Worm (Caenorhabditis elegans) whole organism, L3 larva: ENCODE measurements around the gene K12H6.8.

Source experiments
- ZK546.5 ChIP-seq: sonication (generic microtip); optimal IDR thresholded peaks from 2 replicates; lab custom pipeline; 2017; ENCODE audit warnings: missing biosample characterization, missing genetic modification characterization
- aly-2 ChIP-seq: fragments of 150-350 bp; optimal IDR thresholded peaks from 2 replicates; lab custom pipeline; 2014; ENCODE audit warnings: missing biosample characterization, missing genetic modification characterization
- ama-1 ChIP-seq: fragments of 150-350 bp; optimal IDR thresholded peaks from 2 replicates; lab custom pipeline; 2018
- ceh-82 ChIP-seq: fragments of 150-350 bp; optimal IDR thresholded peaks from 2 replicates; lab custom pipeline; 2014; ENCODE audit warnings: missing biosample characterization, missing genetic modification characterization
- ceh-9 ChIP-seq: sonication (generic microtip); optimal IDR thresholded peaks from 2 replicates; lab custom pipeline; 2018; ENCODE audit warnings: missing biosample characterization, missing genetic modification characterization
- daf-12 ChIP-seq: fragments of 150-350 bp; optimal IDR thresholded peaks from 2 replicates; lab custom pipeline; 2014; ENCODE audit warnings: missing biosample characterization, missing genetic modification reagents, missing genetic modification characterization
- egl-5 ChIP-seq: fragments of 150-350 bp; optimal IDR thresholded peaks from 2 replicates; lab custom pipeline; 2017; ENCODE audit warnings: missing biosample characterization, missing genetic modification reagents, missing genetic modification characterization, inconsistent platforms
- elt-1 ChIP-seq: fragments of 150-350 bp; optimal IDR thresholded peaks from 2 replicates; lab custom pipeline; 2014; ENCODE audit warnings: missing biosample characterization, missing genetic modification characterization
- elt-2 ChIP-seq: sonication (generic microtip); optimal IDR thresholded peaks from 2 replicates; lab custom pipeline; 2016; ENCODE audit warnings: missing genetic modification reagents, mild to moderate bottlenecking, missing genetic modification characterization, missing compliant biosample characterization
- elt-3 ChIP-seq, 3 experiments: fragments of 150-350 bp in 1 of 3; sonication (generic microtip) in 2 of 3; optimal IDR thresholded peaks; 2 replicates in 2 of 3; 4 replicates in 1 of 3; lab custom pipeline; 2014 to 2017; ENCODE audit warnings: missing biosample characterization in 3 of 3, missing genetic modification characterization in 3 of 3
- eor-1 ChIP-seq, 2 experiments: fragments of 150-350 bp; optimal IDR thresholded peaks; 2 replicates each; lab custom pipeline; 2014 to 2018; ENCODE audit warnings: missing biosample characterization in 2 of 2, missing genetic modification characterization in 2 of 2
- fkh-10 ChIP-seq: sonication (generic microtip); optimal IDR thresholded peaks from 2 replicates; lab custom pipeline; 2017; ENCODE audit warnings: missing biosample characterization, missing genetic modification reagents, missing genetic modification characterization
- fkh-2 ChIP-seq: fragments of 150-350 bp; optimal IDR thresholded peaks from 2 replicates; lab custom pipeline; 2014; ENCODE audit warnings: missing biosample characterization, missing genetic modification reagents, missing genetic modification characterization
- fos-1 ChIP-seq: fragments of 150-350 bp; optimal IDR thresholded peaks from 2 replicates; lab custom pipeline; 2014; ENCODE audit warnings: missing biosample characterization, missing genetic modification characterization
- hmg-11 ChIP-seq: sonication (generic microtip); optimal IDR thresholded peaks from 2 replicates; lab custom pipeline; 2016; ENCODE audit warnings: missing genetic modification characterization, missing compliant biosample characterization
- lin-15B ChIP-seq: fragments of 150-350 bp; optimal IDR thresholded peaks from 2 replicates; lab custom pipeline; 2014; ENCODE audit warnings: missing biosample characterization, missing genetic modification characterization
- lin-39 ChIP-seq: fragments of 150-350 bp; optimal IDR thresholded peaks from 2 replicates; lab custom pipeline; 2018; ENCODE audit warnings: missing biosample characterization, missing genetic modification reagents, missing genetic modification characterization
- lsy-12 ChIP-seq: sonication (generic microtip); optimal IDR thresholded peaks from 2 replicates; lab custom pipeline; 2016; ENCODE audit warnings: mild to moderate bottlenecking, missing genetic modification characterization, missing compliant biosample characterization
- mdl-1 ChIP-seq: fragments of 150-350 bp; optimal IDR thresholded peaks from 2 replicates; lab custom pipeline; 2014; ENCODE audit warnings: missing biosample characterization, missing genetic modification characterization
- nhr-11 ChIP-seq: fragments of 150-350 bp; optimal IDR thresholded peaks from 2 replicates; lab custom pipeline; 2014; ENCODE audit warnings: missing biosample characterization, missing genetic modification characterization
- nhr-23 ChIP-seq: fragments of 150-350 bp; optimal IDR thresholded peaks from 2 replicates; lab custom pipeline; 2014; ENCODE audit warnings: missing biosample characterization, missing genetic modification reagents, missing genetic modification characterization
- nhr-237 ChIP-seq: fragments of 150-350 bp; optimal IDR thresholded peaks from 2 replicates; lab custom pipeline; 2014; ENCODE audit warnings: missing biosample characterization, missing genetic modification characterization
- nhr-25 ChIP-seq: sonication (generic microtip); optimal IDR thresholded peaks from 2 replicates; lab custom pipeline; 2017; ENCODE audit warnings: missing biosample characterization, missing genetic modification characterization
- nhr-28 ChIP-seq: fragments of 150-350 bp; optimal IDR thresholded peaks from 2 replicates; lab custom pipeline; 2014; ENCODE audit warnings: missing biosample characterization, missing genetic modification characterization
- nhr-43 ChIP-seq: sonication (generic microtip); optimal IDR thresholded peaks from 2 replicates; lab custom pipeline; 2016; ENCODE audit warnings: mild to moderate bottlenecking, missing genetic modification characterization, missing compliant biosample characterization; ENCODE audit not compliant: poor library complexity, severe bottlenecking
- nhr-67 ChIP-seq: fragments of 150-350 bp; optimal IDR thresholded peaks from 2 replicates; lab custom pipeline; 2014; ENCODE audit warnings: missing biosample characterization, missing genetic modification characterization
- nhr-76 ChIP-seq: fragments of 150-350 bp; sonication (generic microtip); optimal IDR thresholded peaks from 5 replicates; lab custom pipeline; 2014; ENCODE audit warnings: missing biosample characterization, missing genetic modification characterization
- nhr-77 ChIP-seq: fragments of 150-350 bp; optimal IDR thresholded peaks from 2 replicates; lab custom pipeline; 2014; ENCODE audit warnings: missing biosample characterization, missing genetic modification characterization
- pha-4 ChIP-seq: fragments of 150-350 bp; optimal IDR thresholded peaks from 2 replicates; lab custom pipeline; 2014; ENCODE audit warnings: missing biosample characterization, missing genetic modification reagents, missing genetic modification characterization
- sea-2 ChIP-seq: fragments of 150-350 bp; sonication (generic microtip); optimal IDR thresholded peaks from 4 replicates; lab custom pipeline; 2014; ENCODE audit warnings: missing biosample characterization, missing genetic modification reagents, missing genetic modification characterization
- skn-1 ChIP-seq: fragments of 150-350 bp; optimal IDR thresholded peaks from 2 replicates; lab custom pipeline; 2014; ENCODE audit warnings: missing biosample characterization, missing genetic modification characterization
- snpc-4 ChIP-seq: fragments of 150-350 bp; optimal IDR thresholded peaks from 2 replicates; lab custom pipeline; 2014; ENCODE audit warnings: missing biosample characterization, missing genetic modification characterization
- tbx-2 ChIP-seq: sonication (generic microtip); optimal IDR thresholded peaks from 2 replicates; lab custom pipeline; 2016; ENCODE audit warnings: mild to moderate bottlenecking, missing genetic modification characterization, missing compliant biosample characterization
- unc-39 ChIP-seq: sonication (generic microtip); optimal IDR thresholded peaks from 4 replicates; lab custom pipeline; 2017; ENCODE audit warnings: missing biosample characterization, missing genetic modification characterization
- zag-1 ChIP-seq: fragments of 150-350 bp; optimal IDR thresholded peaks from 2 replicates; lab custom pipeline; 2014; ENCODE audit warnings: missing biosample characterization, missing genetic modification characterization
- ztf-11 ChIP-seq: fragments of 150-350 bp; optimal IDR thresholded peaks from 2 replicates; lab custom pipeline; 2014; ENCODE audit warnings: missing biosample characterization, missing genetic modification characterization
- ztf-4 ChIP-seq: fragments of 150-350 bp; optimal IDR thresholded peaks from 2 replicates; lab custom pipeline; 2014; ENCODE audit warnings: missing biosample characterization, missing genetic modification characterization

Gene K12H6.8

DNA sequence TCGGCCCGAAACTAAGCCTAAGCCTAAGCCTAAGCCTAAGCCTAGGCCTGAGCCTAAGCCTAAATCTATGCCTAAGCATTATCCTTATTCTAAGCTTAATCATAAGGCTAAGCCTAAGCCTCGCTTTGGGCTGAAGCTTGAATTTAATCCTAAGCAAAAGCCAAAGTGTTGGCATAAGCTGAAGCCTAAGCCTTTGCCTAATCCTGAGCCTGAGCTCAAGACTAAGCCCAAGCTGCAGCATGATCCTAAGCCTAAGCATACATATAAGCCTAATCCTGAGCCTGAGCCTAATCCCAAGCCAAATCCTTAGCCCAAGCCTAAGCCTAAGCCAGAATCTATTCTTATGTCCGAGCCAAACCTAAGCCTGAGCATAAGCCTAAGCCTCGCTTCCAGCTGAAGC is 18.9 kb downstream of the K12H6.8 start:
- TF ChIP-seq ceh-9 (tag; lab: Kevin White, UChicago) (no peak), egl-5 (tag; lab: Kevin White, UChicago) (no peak), fos-1 (tag; lab: Kevin White, UChicago) (no peak), tbx-2 (tag; lab: Kevin White, UChicago) (no peak), nhr-43 (tag; lab: Kevin White, UChicago) (no peak), ZK546.5 (tag; lab: Kevin White, UChicago) (no peak), pha-4 (tag; lab: Kevin White, UChicago) (no peak), elt-3 (tag; optimal IDR thresholded peaks at IDR 0.05; lab: Kevin White, UChicago) (no peak)

DNA sequence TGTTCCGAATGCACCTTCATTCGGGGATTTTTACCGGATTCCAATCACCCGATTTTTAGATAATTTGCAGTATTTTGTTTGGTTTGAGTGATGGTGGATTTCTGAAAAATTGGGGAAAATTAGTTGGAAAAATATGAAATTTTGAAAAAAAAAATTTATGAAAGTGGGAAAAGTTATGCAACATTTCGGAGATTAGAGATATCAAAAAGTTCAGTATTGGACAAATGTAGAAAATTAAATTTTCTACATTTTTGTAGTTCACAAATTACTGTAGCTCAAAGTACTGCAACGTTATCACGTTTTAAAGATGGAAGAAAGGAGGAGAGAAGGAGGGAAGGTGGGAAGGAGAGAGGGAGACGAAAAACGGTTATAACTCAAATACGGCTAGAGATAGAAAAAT is 24.8 kb downstream of the K12H6.8 start, which contains the start of gene ptc-3:
TSS of gene ptc-3 (minus strand) at position 101 of the 400 bp plus-strand sequence.
- TF ChIP-seq lin-15B (tag; lab: Kevin White, UChicago) (no peak), nhr-67 (tag; lab: Kevin White, UChicago) (no peak), unc-39 (tag; lab: Kevin White, UChicago) (no peak), lsy-12 (tag; lab: Kevin White, UChicago) (no peak), ceh-9 (tag; lab: Kevin White, UChicago) (no peak), nhr-28 (no peak), elt-3 (tag; optimal IDR thresholded peaks at IDR 0.05; lab: Kevin White, UChicago) (no peak), nhr-237 (no peak), fkh-2 (tag; lab: Kevin White, UChicago) (no peak), skn-1 (tag; lab: Kevin White, UChicago) (no peak), snpc-4 (no peak), ztf-11 (no peak), mdl-1 (no peak)

DNA sequence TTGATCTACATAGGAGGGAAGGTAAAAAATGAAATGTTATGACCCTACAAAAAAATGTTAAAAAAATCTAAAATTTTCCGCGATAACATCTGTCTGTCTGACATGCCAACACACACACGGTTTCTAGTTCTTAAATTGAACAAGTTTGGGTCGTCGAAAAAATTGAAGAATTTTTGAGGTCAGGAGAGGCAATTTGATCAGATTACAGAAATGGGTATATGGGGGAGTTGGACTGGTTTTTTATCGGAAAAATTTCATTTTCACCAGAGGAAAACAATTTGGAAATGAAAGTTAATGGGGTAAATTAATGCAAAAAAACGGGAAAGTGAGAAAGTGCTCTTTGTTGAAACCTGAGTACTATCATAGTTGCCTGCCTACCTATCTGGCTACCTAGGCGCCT is 26.1 kb downstream of the K12H6.8 start:
- no peak for TF ChIP-seq nhr-237
- peak; percentile 63 for TF ChIP-seq elt-1

DNA sequence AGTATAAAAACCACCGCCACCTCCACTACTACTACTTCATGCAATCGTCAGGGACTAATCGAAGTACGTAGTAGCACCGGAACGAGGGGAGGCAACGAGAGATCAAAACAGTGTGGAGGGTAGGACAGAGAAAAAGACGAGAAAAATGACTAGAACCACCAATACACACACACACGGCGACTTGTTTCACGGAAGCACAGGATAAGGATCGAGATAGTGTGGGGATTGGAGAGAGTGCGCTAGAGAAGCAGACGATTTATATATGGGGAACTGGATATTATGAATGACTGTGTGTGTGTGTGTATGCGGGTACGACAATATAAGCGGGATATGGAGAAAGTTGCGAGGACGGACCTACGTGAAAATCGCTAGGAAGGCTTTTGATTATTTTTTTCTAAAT is 27.1 kb downstream of the K12H6.8 start:
- TF ChIP-seq nhr-11 = no peak
- TF ChIP-seq ztf-11 = no peak
- TF ChIP-seq lin-39 (tag; lab: Kevin White, UChicago) = no peak
- peak; percentile 58 for TF ChIP-seq nhr-43 (tag; lab: Kevin White, UChicago)
- no peak for TF ChIP-seq zag-1 (tag; lab: Kevin White, UChicago)
- TF ChIP-seq nhr-23 (tag; lab: Kevin White, UChicago) = peak; percentile 64
- no peak for TF ChIP-seq sea-2
- TF ChIP-seq egl-5 (tag; lab: Kevin White, UChicago) = no peak
- no peak for TF ChIP-seq snpc-4
- TF ChIP-seq mdl-1 = no peak
- peak; percentile 43 for TF ChIP-seq ama-1
- no peak for TF ChIP-seq nhr-76 (tag; lab: Kevin White, UChicago)
- no peak for TF ChIP-seq ceh-82 (tag; lab: Kevin White, UChicago)
- TF ChIP-seq nhr-237 = no peak
- no peak for TF ChIP-seq fos-1 (tag; lab: Kevin White, UChicago)
- TF ChIP-seq daf-12 (tag; lab: Kevin White, UChicago) = no peak
- TF ChIP-seq hmg-11 (tag; lab: Kevin White, UChicago) = peak; percentile 14
- no peak for TF ChIP-seq elt-2 (tag; lab: Kevin White, UChicago)
- no peak for TF ChIP-seq ztf-4 (tag; lab: Kevin White, UChicago)
- no peak for TF ChIP-seq fkh-10 (GFP tag; lab: Kevin White, UChicago)
- TF ChIP-seq aly-2 (tag; lab: Kevin White, UChicago) = no peak
- peak; percentile 54 for TF ChIP-seq nhr-25
- no peak for TF ChIP-seq eor-1 (tag; optimal IDR thresholded peaks at IDR 0.05; lab: Kevin White, UChicago)
- no peak for TF ChIP-seq ceh-9 (tag; lab: Kevin White, UChicago)
- TF ChIP-seq, all 47 proteins: peak for 5

DNA sequence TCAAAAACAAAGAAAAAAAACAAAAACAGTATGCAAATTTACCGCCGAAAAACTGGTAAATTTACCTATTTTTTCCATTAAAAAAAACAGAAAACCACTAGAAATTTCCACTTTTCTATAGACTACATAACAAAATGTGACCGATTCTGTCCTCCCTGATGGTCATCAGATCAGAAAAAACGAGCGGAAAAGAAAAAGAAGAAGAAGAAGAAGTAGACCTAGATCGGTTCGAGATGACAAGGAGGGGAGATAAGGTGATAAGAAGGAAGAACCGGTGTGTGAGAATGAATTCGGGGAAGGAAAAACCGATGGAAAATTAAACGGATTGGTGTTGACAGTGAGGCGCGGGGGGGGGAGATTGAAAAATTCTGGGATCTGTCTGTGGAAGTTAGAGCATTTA is 28.4 kb downstream of the K12H6.8 start:
- TF ChIP-seq fkh-2 (tag; lab: Kevin White, UChicago) (no peak), unc-39 (tag; lab: Kevin White, UChicago) (no peak), elt-3 (tag; optimal IDR thresholded peaks at IDR 0.05; lab: Kevin White, UChicago) (peak in 1 of 3 experiments; percentile 9), nhr-77 (tag; lab: Kevin White, UChicago) (no peak), nhr-23 (tag; lab: Kevin White, UChicago) (peak; percentile 13), nhr-43 (tag; lab: Kevin White, UChicago) (peak; percentile 22)
